Worm (Caenorhabditis elegans) whole organism, L4 larva: Measurements from ENCODE around the gene sulp-7.
A peak's percentile ranks its signal among the peaks of the same experiment; 100 is the strongest.

ENCODE experiments used
- D1046.2 ChIP-seq: fragments of 200-800 bp; sonication (Bioruptor generic); IDR thresholded peaks from 2 replicates; pipeline ENCODE4 v1.3.6; 2022; ENCODE audit warnings: missing genetic modification characterization, missing compliant biosample characterization
- F37D6.2 ChIP-seq: sonication (generic microtip); optimal IDR thresholded peaks from 2 replicates; lab custom pipeline; 2016; ENCODE audit warnings: mild to moderate bottlenecking, missing genetic modification characterization, missing compliant biosample characterization
- F44E2.7 ChIP-seq: fragments of 200-800 bp; sonication (Bioruptor generic); IDR thresholded peaks from 2 replicates; pipeline ENCODE4 v2.1.2; 2022; ENCODE audit warnings: missing genetic modification characterization, missing compliant biosample characterization
- ZK337.2 ChIP-seq: fragments of 200-800 bp; sonication (Bioruptor generic); IDR thresholded peaks from 2 replicates; pipeline ENCODE4 v1.3.6; 2022; ENCODE audit warnings: missing genetic modification reagents, missing genetic modification characterization, missing compliant biosample characterization
- ZK546.5 ChIP-seq, 2 experiments: sonication (generic microtip); optimal IDR thresholded peaks; 2 replicates each; lab custom pipeline; 2017; ENCODE audit warnings: missing biosample characterization in 2 of 2, missing genetic modification characterization in 2 of 2
- aha-1 ChIP-seq: fragments of 150-350 bp; peaks from one replicate; lab custom pipeline; 2014; ENCODE audit warnings: missing biosample characterization, missing genetic modification characterization
- arid-1 ChIP-seq: fragments of 200-800 bp; sonication (Bioruptor generic); conservative IDR thresholded peaks from 2 replicates; pipeline ENCODE4 v1.3.6; 2022; ENCODE audit warnings: missing genetic modification reagents, missing genetic modification characterization, missing compliant biosample characterization
- attf-4 ChIP-seq: sonication (generic microtip); optimal IDR thresholded peaks from 3 replicates; lab custom pipeline; 2017; ENCODE audit warnings: missing biosample characterization, missing genetic modification characterization
- ceh-32 ChIP-seq: sonication (generic microtip); optimal IDR thresholded peaks from 2 replicates; lab custom pipeline; 2016; ENCODE audit warnings: mild to moderate bottlenecking, missing genetic modification characterization, missing compliant biosample characterization; ENCODE audit not compliant: poor library complexity
- ces-1 ChIP-seq: fragments of 150-350 bp; sonication (generic microtip); optimal IDR thresholded peaks from 4 replicates; lab custom pipeline; 2014; ENCODE audit warnings: missing biosample characterization, missing genetic modification reagents, missing genetic modification characterization
- cey-2 ChIP-seq: sonication (generic microtip); optimal IDR thresholded peaks from 3 replicates; lab custom pipeline; 2017; ENCODE audit warnings: missing genetic modification characterization, mild to moderate bottlenecking, missing compliant biosample characterization, antibody characterized with exemption, borderline replicate concordance; ENCODE audit not compliant: insufficient read depth
- daf-16 ChIP-seq, 3 experiments: sonication (generic microtip); optimal IDR thresholded peaks; 2 replicates each; lab custom pipeline; 2016 to 2017; ENCODE audit warnings: missing genetic modification characterization in 3 of 3, missing genetic modification reagents in 3 of 3, mild to moderate bottlenecking in 2 of 3, missing compliant biosample characterization in 2 of 3, missing biosample characterization in 1 of 3, moderate library complexity in 1 of 3
- dmd-9 ChIP-seq: fragments of 200-800 bp; sonication (Bioruptor generic); IDR thresholded peaks from 2 replicates; pipeline ENCODE4 v1.3.6; 2022; ENCODE audit warnings: missing genetic modification reagents, missing genetic modification characterization, missing compliant biosample characterization
- dpl-1 ChIP-seq: fragments of 150-350 bp; optimal IDR thresholded peaks from 2 replicates; lab custom pipeline; 2014; ENCODE audit warnings: missing biosample characterization, missing genetic modification reagents, missing genetic modification characterization
- dve-1 ChIP-seq: sonication (generic microtip); optimal IDR thresholded peaks from 2 replicates; lab custom pipeline; 2017; ENCODE audit warnings: antibody characterized with exemption, mild to moderate bottlenecking, missing genetic modification characterization, missing compliant biosample characterization; ENCODE audit not compliant: insufficient read depth
- fos-1 ChIP-seq: fragments of 150-350 bp; optimal IDR thresholded peaks from 2 replicates; lab custom pipeline; 2014; ENCODE audit warnings: missing biosample characterization, missing genetic modification characterization
- gei-8 ChIP-seq: fragments of 200-800 bp; sonication (Bioruptor generic); optimal IDR thresholded peaks from 2 replicates; lab custom pipeline; 2018; ENCODE audit warnings: mild to moderate bottlenecking, missing genetic modification characterization, missing compliant biosample characterization
- hlh-11 ChIP-seq: fragments of 200-800 bp; sonication (Bioruptor generic); optimal IDR thresholded peaks from 2 replicates; lab custom pipeline; 2018; ENCODE audit warnings: mild to moderate bottlenecking, missing genetic modification characterization, missing compliant biosample characterization
- lin-13 ChIP-seq: fragments of 150-350 bp; optimal IDR thresholded peaks from 2 replicates; lab custom pipeline; 2014; ENCODE audit warnings: missing biosample characterization, missing genetic modification reagents, missing genetic modification characterization
- lin-15B ChIP-seq: fragments of 150-350 bp; sonication (generic microtip); optimal IDR thresholded peaks from 3 replicates; lab custom pipeline; 2014; ENCODE audit warnings: missing biosample characterization, missing genetic modification characterization
- lin-29 ChIP-seq: fragments of 200-800 bp; sonication (Bioruptor generic); IDR thresholded peaks from 2 replicates; pipeline ENCODE4 v1.3.6; 2022; ENCODE audit warnings: missing genetic modification reagents, missing genetic modification characterization, missing compliant biosample characterization
- mdl-1 ChIP-seq, 2 experiments: fragments of 150-350 bp in 1 of 2; sonication (generic microtip) in 1 of 2; optimal IDR thresholded peaks; 2 replicates each; lab custom pipeline; 2014 to 2017; ENCODE audit warnings: missing biosample characterization in 2 of 2, missing genetic modification characterization in 2 of 2
- mep-1 ChIP-seq: fragments of 150-350 bp; sonication (generic microtip); optimal IDR thresholded peaks from 3 replicates; lab custom pipeline; 2014; ENCODE audit warnings: missing biosample characterization, missing genetic modification characterization
- nhr-10 ChIP-seq: fragments of 150-350 bp; optimal IDR thresholded peaks from 2 replicates; lab custom pipeline; 2014; ENCODE audit warnings: missing biosample characterization, missing genetic modification characterization
- nhr-102 ChIP-seq: sonication (generic microtip); optimal IDR thresholded peaks from 2 replicates; lab custom pipeline; 2016; ENCODE audit warnings: mild to moderate bottlenecking, missing genetic modification characterization, moderate library complexity, missing compliant biosample characterization
- nhr-237 ChIP-seq: sonication (generic microtip); optimal IDR thresholded peaks from 2 replicates; lab custom pipeline; 2017; ENCODE audit warnings: missing biosample characterization, missing genetic modification characterization
- nhr-25 ChIP-seq: sonication (generic microtip); optimal IDR thresholded peaks from 2 replicates; lab custom pipeline; 2017; ENCODE audit warnings: missing genetic modification characterization, mild to moderate bottlenecking, missing compliant biosample characterization, antibody characterized with exemption, moderate library complexity, borderline replicate concordance; ENCODE audit not compliant: insufficient read depth
- nhr-41 ChIP-seq: fragments of 200-800 bp; sonication (Bioruptor generic); IDR thresholded peaks from 2 replicates; pipeline ENCODE4 v1.3.6; 2022; ENCODE audit warnings: missing genetic modification reagents, missing genetic modification characterization, missing compliant biosample characterization
- nhr-48 ChIP-seq: sonication (generic microtip); optimal IDR thresholded peaks from 2 replicates; lab custom pipeline; 2016; ENCODE audit warnings: mild to moderate bottlenecking, missing genetic modification characterization, missing compliant biosample characterization
- nhr-77 ChIP-seq: fragments of 150-350 bp; optimal IDR thresholded peaks from 2 replicates; lab custom pipeline; 2014; ENCODE audit warnings: missing biosample characterization, missing genetic modification characterization
- pqm-1 ChIP-seq: sonication (generic microtip); optimal IDR thresholded peaks from 2 replicates; lab custom pipeline; 2017; ENCODE audit warnings: missing biosample characterization, missing genetic modification characterization
- sdz-12 ChIP-seq: fragments of 200-800 bp; sonication (Bioruptor generic); optimal IDR thresholded peaks from 2 replicates; lab custom pipeline; 2018; ENCODE audit warnings: mild to moderate bottlenecking, missing genetic modification characterization, missing compliant biosample characterization
- set-16 ChIP-seq: fragments of 200-800 bp; sonication (Bioruptor generic); IDR thresholded peaks from 2 replicates; pipeline ENCODE4 v1.3.6; 2022; ENCODE audit warnings: missing genetic modification reagents, missing genetic modification characterization, missing compliant biosample characterization
- skn-1 ChIP-seq: fragments of 150-350 bp; optimal IDR thresholded peaks from 2 replicates; lab custom pipeline; 2014; ENCODE audit warnings: missing biosample characterization, missing genetic modification characterization
- spr-1 ChIP-seq: sonication (generic microtip); optimal IDR thresholded peaks from 2 replicates; lab custom pipeline; 2016; ENCODE audit warnings: mild to moderate bottlenecking, missing genetic modification characterization, missing compliant biosample characterization
- spr-3 ChIP-seq: fragments of 200-800 bp; sonication (Bioruptor generic); optimal IDR thresholded peaks from 2 replicates; lab custom pipeline; 2018; ENCODE audit warnings: mild to moderate bottlenecking, missing genetic modification characterization, missing compliant biosample characterization
- unc-130 ChIP-seq: sonication (generic microtip); optimal IDR thresholded peaks from 2 replicates; lab custom pipeline; 2016; ENCODE audit warnings: missing genetic modification reagents, missing genetic modification characterization, missing compliant biosample characterization
- unc-62 ChIP-seq, 3 experiments: fragments of 150-350 bp in 1 of 3; sonication (generic microtip); optimal IDR thresholded peaks in 2 of 3; peaks in 1 of 3; 1 replicate in 1 of 3; 2 replicates in 2 of 3; lab custom pipeline; 2014 to 2017; ENCODE audit warnings: missing biosample characterization in 3 of 3, missing genetic modification characterization in 3 of 3, missing genetic modification reagents in 3 of 3, missing genotype in 1 of 3
- zag-1 ChIP-seq: fragments of 150-350 bp; optimal IDR thresholded peaks from 2 replicates; lab custom pipeline; 2014; ENCODE audit warnings: missing biosample characterization, missing genetic modification characterization
- zfp-2 ChIP-seq: sonication (generic microtip); optimal IDR thresholded peaks from 2 replicates; lab custom pipeline; 2016; ENCODE audit warnings: mild to moderate bottlenecking, missing genetic modification characterization, missing compliant biosample characterization
- zfp-3 ChIP-seq: fragments of 200-800 bp; sonication (Bioruptor generic); conservative IDR thresholded peaks from 2 replicates; pipeline ENCODE4 v1.3.6; 2022; ENCODE audit warnings: missing genetic modification reagents, missing genetic modification characterization, missing compliant biosample characterization
- zip-11 ChIP-seq: fragments of 200-800 bp; sonication (Bioruptor generic); IDR thresholded peaks from 2 replicates; pipeline ENCODE4 v1.3.6; 2022; ENCODE audit warnings: missing genetic modification characterization, missing compliant biosample characterization
- ztf-11 ChIP-seq: fragments of 150-350 bp; optimal IDR thresholded peaks from 2 replicates; lab custom pipeline; 2014; ENCODE audit warnings: missing biosample characterization, missing genetic modification characterization
- ztf-7 ChIP-seq: fragments of 150-350 bp; optimal IDR thresholded peaks from 2 replicates; lab custom pipeline; 2014; ENCODE audit warnings: missing biosample characterization, missing genetic modification characterization

sulp-7 gene

ce11 chrX:11036114-11037087, 44.1 kb upstream of the sulp-7 start (continued):
- TF ChIP-seq ZK337.2: no peak
- TF ChIP-seq pqm-1 (tag; lab: Kevin White, UChicago): peak; percentile 80
- TF ChIP-seq gei-8: no peak

- TF ChIP-seq dpl-1 (GFP tag; lab: Kevin White, UChicago): no peak
- peak in 1 of 2 experiments; percentile 50 for TF ChIP-seq unc-62 (GFP tag; optimal IDR thresholded peaks at IDR 0.05 in 1 of 2; lab: Kevin White, UChicago)
- no peak for TF ChIP-seq unc-62 (tag; optimal IDR thresholded peaks at IDR 0.05; lab: Kevin White, UChicago)
- no peak for TF ChIP-seq lin-13 (GFP tag; lab: Kevin White, UChicago)
- no peak for TF ChIP-seq nhr-41 (GFP tag; lab: Robert Waterston, UW)
- no peak for TF ChIP-seq unc-130 (GFP tag; lab: Kevin White, UChicago)
These were observed 42.3 kb upstream of the sulp-7 start for ce11 chrX:11038221-11038620.

- TF ChIP-seq ztf-11 (no peak), spr-1 (tag; lab: Kevin White, UChicago) (no peak), dmd-9 (GFP tag; lab: Robert Waterston, UW) (no peak), zip-11 (GFP tag; lab: Robert Waterston, UW) (no peak), daf-16 (GFP tag; optimal IDR thresholded peaks at IDR 0.05; lab: Kevin White, UChicago) (no peak), daf-16 (tag; optimal IDR thresholded peaks at IDR 0.05; lab: Kevin White, UChicago) (no peak), ZK546.5 (tag; optimal IDR thresholded peaks at IDR 0.05; lab: Kevin White, UChicago) (no peak), spr-3 (no peak), arid-1 (GFP tag; lab: Robert Waterston, UW) (no peak), nhr-25 (no peak), fos-1 (tag; lab: Kevin White, UChicago) (no peak), dpl-1 (GFP tag; lab: Kevin White, UChicago) (no peak)
These were observed 37.7 kb upstream of the sulp-7 start, which contains the start of gene C09F12.3 for ce11 chrX:11042777-11043176. C09F12.3 (minus strand) TSS chrX:11042877.

ce11 chrX:11047183-11047582, 33.3 kb upstream of the sulp-7 start, which contains the start of gene clc-1:
clc-1 (plus strand) TSS chrX:11047446.
- TF ChIP-seq ztf-7 (no peak), attf-4 (tag; lab: Kevin White, UChicago) (no peak), nhr-77 (tag; lab: Kevin White, UChicago) (peak; percentile 46), dve-1 (tag; lab: Kevin White, UChicago) (peak; percentile 79), sdz-12 (no peak), nhr-102 (no peak), cey-2 (no peak), F37D6.2 (tag; lab: Kevin White, UChicago) (no peak), ceh-32 (tag; lab: Kevin White, UChicago) (no peak), zfp-3 (GFP tag; lab: Robert Waterston, UW) (no peak), pqm-1 (tag; lab: Kevin White, UChicago) (peak; percentile 97), mep-1 (tag; lab: Kevin White, UChicago) (peak; percentile 12), ces-1 (GFP tag; lab: Kevin White, UChicago) (no peak), D1046.2 (GFP tag; lab: Robert Waterston, UW) (no peak), set-16 (no peak), mdl-1 (tag; optimal IDR thresholded peaks at IDR 0.05; lab: Kevin White, UChicago) (no peak), F44E2.7 (GFP tag; lab: Robert Waterston, UW) (no peak), aha-1 (tag; lab: Kevin White, UChicago) (no peak), zfp-2 (tag; lab: Kevin White, UChicago) (no peak), zag-1 (tag; lab: Kevin White, UChicago) (no peak), nhr-48 (peak; percentile 15), nhr-237 (tag; lab: Kevin White, UChicago) (no peak), lin-29 (GFP tag; lab: Robert Waterston, UW) (no peak), nhr-10 (no peak), hlh-11 (tag; lab: Kevin White, UChicago) (peak; percentile 85), skn-1 (tag; lab: Kevin White, UChicago) (no peak), lin-15B (tag; lab: Kevin White, UChicago) (no peak)
